Fruit fly (Drosophila melanogaster): ENCODE data around the gene CG4281.

Gene CG4281

DNA sequence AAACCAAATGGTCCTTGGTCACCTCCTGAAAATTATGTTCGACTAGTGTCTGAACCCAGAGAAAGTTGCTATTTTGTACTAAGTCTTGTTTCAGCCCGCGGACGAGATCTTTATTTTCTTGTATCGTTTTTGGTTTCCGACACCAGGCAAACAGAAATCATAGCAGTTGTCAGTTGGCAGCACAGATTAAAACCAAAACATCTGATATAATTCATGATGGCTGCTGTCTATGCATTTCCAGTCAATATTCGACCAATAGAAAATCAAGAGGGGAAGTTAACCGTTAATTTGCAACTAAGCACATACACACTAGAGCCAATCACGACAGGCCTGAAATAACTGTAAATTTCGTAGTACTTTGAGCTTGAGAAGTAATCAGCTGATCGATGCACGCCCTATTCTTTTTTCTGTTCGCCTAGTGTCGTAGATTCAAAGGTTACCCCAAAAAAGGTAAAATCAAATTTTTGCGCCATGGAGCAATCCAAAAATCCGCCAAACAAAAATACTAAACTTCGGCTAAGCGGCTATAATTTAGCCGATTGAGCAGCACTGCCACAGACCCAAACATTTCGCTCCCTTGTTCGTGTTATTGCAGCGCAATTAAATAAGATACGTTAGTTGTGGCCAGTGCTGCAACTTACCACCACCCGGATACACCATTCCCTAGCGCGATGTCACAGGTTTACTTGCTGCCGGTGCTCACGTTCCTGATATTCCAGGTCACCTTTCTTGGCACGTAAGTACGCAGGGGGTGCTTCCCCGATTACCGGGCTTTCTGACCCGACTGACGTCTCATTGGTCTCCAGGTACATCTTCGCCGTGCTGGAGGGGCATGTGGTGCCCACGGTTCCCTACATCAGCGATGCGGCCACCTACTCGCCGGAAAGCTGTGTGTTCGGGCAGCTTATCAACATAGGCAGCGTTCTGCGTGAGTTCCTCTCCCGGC, 11.7 kb upstream of the CG4281 start, which contains the start of gene CG4025 (continued):
- TF ChIP-seq CG15514 (GFP tag; optimal IDR thresholded peaks at IDR 0.05): peak; percentile 7
- TF ChIP-seq CG2199 (GFP tag; IDR thresholded peaks at IDR 0.05): no peak
- TF ChIP-seq CG10147 (GFP tag; optimal IDR thresholded peaks at IDR 0.05): no peak
- TF ChIP-seq wek (GFP tag; optimal IDR thresholded peaks at IDR 0.05): peak; percentile 46
- TF ChIP-seq pzg (GFP tag; optimal IDR thresholded peaks at IDR 0.05): peak; percentile 34
- no peak for TF ChIP-seq CG3065 (GFP tag; optimal IDR thresholded peaks at IDR 0.05)
- no peak for TF ChIP-seq gem (tag; optimal IDR thresholded peaks at IDR 0.05)
- TF ChIP-seq az2 (GFP tag; optimal IDR thresholded peaks at IDR 0.05): no peak
- no peak for TF ChIP-seq en (GFP tag; optimal IDR thresholded peaks at IDR 0.05)
- no peak for TF ChIP-seq tin (GFP tag; optimal IDR thresholded peaks at IDR 0.05)

DNA sequence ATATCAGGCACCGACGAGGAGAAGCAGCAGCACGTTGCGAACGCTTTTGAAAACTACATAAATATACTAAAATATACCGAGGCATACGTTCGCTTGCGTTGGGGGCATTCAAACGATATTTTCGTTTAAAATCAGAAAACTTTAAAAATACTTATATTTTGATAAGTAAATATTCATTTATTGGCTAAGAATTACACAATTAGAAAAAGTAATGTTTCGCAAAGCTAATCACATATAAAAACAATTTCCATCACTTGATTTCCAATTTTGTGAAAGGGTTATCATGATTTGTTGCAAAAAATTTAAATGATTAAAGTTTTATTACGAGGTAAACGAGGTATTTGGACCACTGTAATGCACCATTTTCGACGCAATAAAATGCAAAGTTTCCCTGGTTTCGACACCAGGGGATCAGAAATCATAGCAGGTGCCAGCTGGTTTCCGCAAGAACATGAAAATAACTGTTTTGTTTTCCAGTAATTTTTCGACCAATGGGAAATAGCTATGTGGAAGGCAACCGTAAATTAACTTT, 11.0 kb upstream of the CG4281 start, which contains the start of gene CG4045:
Gene CG4045, minus strand, starts transcription at position 55 of the 532 bp plus-strand sequence.
- peak; percentile 83 for TF ChIP-seq wek (GFP tag; optimal IDR thresholded peaks at IDR 0.05)
- TF ChIP-seq Asciz (GFP tag; optimal IDR thresholded peaks at IDR 0.05): no peak
- peak; percentile 28; the same call in 1 of the 2 replicates for TF ChIP-seq E2f2 (GFP tag; IDR thresholded peaks at IDR 0.05)
- TF ChIP-seq CoRest (tag; optimal IDR thresholded peaks at IDR 0.05): peak; percentile 2
- TF ChIP-seq pzg (GFP tag; optimal IDR thresholded peaks at IDR 0.05): peak; percentile 20
- no peak for TF ChIP-seq cato (GFP tag; optimal IDR thresholded peaks at IDR 0.05; ENCODE audit: borderline replicate concordance)
- no peak for TF ChIP-seq CG10979 (tag; optimal IDR thresholded peaks at IDR 0.05)
- peak; percentile 3 for TF ChIP-seq D19A (tag; optimal IDR thresholded peaks at IDR 0.05)
- TF ChIP-seq CG15514 (GFP tag; optimal IDR thresholded peaks at IDR 0.05): peak; percentile 19
- peak; percentile 45 for TF ChIP-seq BEAF-32 (GFP tag; optimal IDR thresholded peaks at IDR 0.05)
- TF ChIP-seq MBD-R2 (GFP tag; IDR thresholded peaks at IDR 0.05): peak; percentile 64; the same call in 1 of the 2 replicates
- peak; percentile 29; the same call in 1 of the 2 replicates for TF ChIP-seq Scr (GFP tag; IDR thresholded peaks at IDR 0.05; ENCODE audit: partially characterized antibody)
- TF ChIP-seq row (GFP tag; IDR thresholded peaks at IDR 0.05): peak; percentile 54
- peak; percentile 40 for TF ChIP-seq Sry-β (GFP tag; optimal IDR thresholded peaks at IDR 0.05)
- TF ChIP-seq hbn (GFP tag; IDR thresholded peaks at IDR 0.05; ENCODE audit: partially characterized antibody): peak; percentile 47; the same call in 1 of the 2 replicates
- peak; percentile 43 for TF ChIP-seq gfzf (GFP tag; optimal IDR thresholded peaks at IDR 0.05)
- peak; percentile 73 for TF ChIP-seq sens (GFP tag)
- peak; percentile 39 for TF ChIP-seq CG11504 (tag; optimal IDR thresholded peaks at IDR 0.05)
- TF ChIP-seq CTCF (GFP tag; optimal IDR thresholded peaks at IDR 0.05): no peak
- 0 out of 4 replicates have a peak, but pooled peaks have one; percentile 19 for TF ChIP-seq Dll (GFP tag; IDR thresholded peaks at IDR 0.05; ENCODE audit: partially characterized antibody)
- no peak for TF ChIP-seq zen2 (GFP tag; IDR thresholded peaks at IDR 0.05; ENCODE audit: partially characterized antibody)
- peak; percentile 16 for TF ChIP-seq nmo (GFP tag; optimal IDR thresholded peaks at IDR 0.05)
- TF ChIP-seq Dp (GFP tag; optimal IDR thresholded peaks at IDR 0.05): peak; percentile 22
- peak; percentile 31 for TF ChIP-seq dmrt99B (tag; optimal IDR thresholded peaks at IDR 0.05)
- TF ChIP-seq grau (tag; optimal IDR thresholded peaks at IDR 0.05): peak; percentile 28
- no peak for TF ChIP-seq p53 (GFP tag; optimal IDR thresholded peaks at IDR 0.05)
- TF ChIP-seq CG15269 (tag; optimal IDR thresholded peaks at IDR 0.05): peak; percentile 16
- peak; percentile 23 for TF ChIP-seq CG2712 (tag; optimal IDR thresholded peaks at IDR 0.05)
- peak; percentile 13 for TF ChIP-seq unpg (GFP tag; optimal IDR thresholded peaks at IDR 0.05)
- TF ChIP-seq YL-1 (GFP tag; optimal IDR thresholded peaks at IDR 0.05): peak; percentile 0
- TF ChIP-seq CG31441 (GFP tag; IDR thresholded peaks at IDR 0.05): 0 out of 2 replicates have a peak, but pooled peaks have one; percentile 18
- 0 out of 2 replicates have a peak, but pooled peaks have one; percentile 24 for TF ChIP-seq CG6689 (GFP tag; IDR thresholded peaks at IDR 0.05)
- no peak for TF ChIP-seq lilli (GFP tag; optimal IDR thresholded peaks at IDR 0.05)
- peak; percentile 6 for TF ChIP-seq sug (tag; optimal IDR thresholded peaks at IDR 0.05)
- TF ChIP-seq CG4424 (GFP tag; optimal IDR thresholded peaks at IDR 0.05): peak; percentile 18
- TF ChIP-seq lab (GFP tag; optimal IDR thresholded peaks at IDR 0.05): peak; percentile 1
- TF ChIP-seq Ssrp (tag; optimal IDR thresholded peaks at IDR 0.05): peak; percentile 21
- TF ChIP-seq CG10267 (tag; optimal IDR thresholded peaks at IDR 0.05): peak; percentile 19
